Fruit fly (Drosophila melanogaster): ENCODE data around the gene noi.
A peak's percentile ranks its signal among the peaks of the same experiment; 100 is the strongest.

noi gene

DNA sequence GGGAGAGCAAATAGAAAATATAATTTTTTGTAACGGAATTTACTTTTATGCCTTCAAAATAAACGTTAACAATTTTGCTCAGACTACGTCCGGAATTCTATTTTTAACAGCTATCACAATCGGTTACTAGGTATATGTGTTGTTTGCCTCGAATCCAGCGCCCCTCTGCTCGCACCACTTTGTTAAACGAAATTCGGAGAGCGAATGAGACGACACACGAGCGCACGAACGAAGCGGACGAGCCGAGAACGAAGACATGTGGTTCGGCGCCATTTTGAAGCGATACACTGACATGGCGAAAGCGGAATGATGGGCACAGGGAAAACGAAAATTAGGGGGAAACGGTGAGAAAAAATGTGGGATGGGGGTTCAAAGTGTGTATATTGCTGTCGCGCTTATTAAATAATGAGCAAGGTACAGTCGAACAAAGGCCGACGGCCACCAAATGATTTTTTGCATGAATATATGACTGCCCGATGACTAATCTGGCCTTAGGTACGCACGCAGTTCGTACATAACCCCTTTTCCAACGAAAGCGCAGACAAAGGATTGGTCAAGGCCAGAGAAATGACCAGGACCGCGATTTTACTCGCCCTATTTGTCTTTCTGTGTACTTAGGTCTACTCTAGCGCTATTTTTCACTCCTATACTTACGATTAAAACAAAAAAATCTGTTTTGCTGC is 9.2 kb upstream of the noi start (continued):
- TF ChIP-seq gsb-n (tag; optimal IDR thresholded peaks at IDR 0.05) (no peak), CG14965 (GFP tag; optimal IDR thresholded peaks at IDR 0.05; ENCODE audit: borderline replicate concordance) (no peak), Hr39 (optimal IDR thresholded peaks at IDR 0.05) (no peak)

DNA sequence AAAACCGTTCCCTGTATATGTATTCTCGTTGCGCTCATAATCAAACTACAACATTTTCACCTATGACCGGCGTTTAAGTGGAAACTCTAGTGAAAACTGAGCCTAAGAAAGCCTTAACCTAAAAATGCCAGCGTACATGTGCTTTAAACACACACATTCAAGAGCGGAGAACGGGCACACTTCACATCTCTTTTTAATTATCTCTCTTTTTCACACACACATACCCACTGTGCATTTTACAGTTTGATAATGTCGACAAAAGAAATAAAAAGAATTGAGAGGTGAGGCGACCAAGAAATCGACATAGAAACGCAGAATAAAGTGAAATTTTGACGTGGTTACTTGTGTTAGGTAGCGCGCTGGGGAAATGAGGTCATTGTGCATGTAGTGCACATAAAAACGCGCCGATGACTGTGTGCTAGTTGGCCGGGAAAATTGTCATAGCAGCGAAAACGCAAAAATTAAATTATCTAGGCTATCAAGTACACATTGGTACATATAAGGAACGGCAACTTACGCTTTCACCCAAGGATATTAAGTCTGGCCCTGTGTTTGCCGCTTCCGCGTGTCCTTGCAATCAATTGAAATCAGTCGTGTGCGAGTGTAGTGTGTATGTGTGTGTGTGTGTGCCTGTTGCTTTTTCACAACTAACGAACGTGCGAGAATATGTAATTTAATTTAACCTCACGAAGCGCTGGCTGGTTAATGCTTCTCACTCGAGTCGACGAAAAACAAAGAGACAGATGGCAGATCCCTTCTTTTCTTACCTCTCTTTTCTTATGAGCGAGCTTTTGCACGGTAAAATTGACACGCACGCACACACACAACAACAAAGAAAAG is 8.5 kb upstream of the noi start:
- no peak for TF ChIP-seq jumu (GFP tag; optimal IDR thresholded peaks at IDR 0.05)
- TF ChIP-seq D (optimal IDR thresholded peaks at IDR 0.05), result peak; percentile 78
- TF ChIP-seq D (GFP tag; optimal IDR thresholded peaks at IDR 0.05), result no peak
- TF ChIP-seq dm (GFP tag; optimal IDR thresholded peaks at IDR 0.05), result peak; percentile 98
- TF ChIP-seq CG12769 (tag; optimal IDR thresholded peaks at IDR 0.05), result peak; percentile 24
- TF ChIP-seq CG2202 (tag; optimal IDR thresholded peaks at IDR 0.05), result no peak
- TF ChIP-seq HmgZ (tag; optimal IDR thresholded peaks at IDR 0.05), result peak; percentile 13
- TF ChIP-seq CG30020 (tag; optimal IDR thresholded peaks at IDR 0.05), result peak; percentile 13
- no peak for TF ChIP-seq CG10543 (GFP tag; optimal IDR thresholded peaks at IDR 0.05)
- peak; percentile 97 for TF ChIP-seq bigmax (GFP tag; optimal IDR thresholded peaks at IDR 0.05)
- no peak for TF ChIP-seq esg (GFP tag; conservative IDR thresholded peaks at IDR 0.05)
- no peak for TF ChIP-seq Doc2 (GFP tag; IDR thresholded peaks at IDR 0.05)
- TF ChIP-seq cad (GFP tag; optimal IDR thresholded peaks at IDR 0.05), result no peak
- TF ChIP-seq Poxn (GFP tag; IDR thresholded peaks at IDR 0.05), result no peak
- peak; percentile 62 for TF ChIP-seq CG9797 (GFP tag; optimal IDR thresholded peaks at IDR 0.05)
- TF ChIP-seq CG1832 (GFP tag; optimal IDR thresholded peaks at IDR 0.05), result no peak
- no peak for TF ChIP-seq wor (GFP tag; IDR thresholded peaks at IDR 0.05)
- no peak for TF ChIP-seq nmo (GFP tag; optimal IDR thresholded peaks at IDR 0.05)
- TF ChIP-seq CG12104 (GFP tag; optimal IDR thresholded peaks at IDR 0.05), result no peak
- no peak for TF ChIP-seq Atf3 (GFP tag; optimal IDR thresholded peaks at IDR 0.05)
- TF ChIP-seq CG2678 (tag; optimal IDR thresholded peaks at IDR 0.05), result no peak
- TF ChIP-seq otp (GFP tag; IDR thresholded peaks at IDR 0.05), result no peak
- no peak for TF ChIP-seq exex (tag; optimal IDR thresholded peaks at IDR 0.05)
- TF ChIP-seq tgo (GFP tag; IDR thresholded peaks at IDR 0.05), result no peak
- no peak for TF ChIP-seq ATbp (GFP tag; optimal IDR thresholded peaks at IDR 0.05)
- TF ChIP-seq Fer3 (tag; optimal IDR thresholded peaks at IDR 0.05), result no peak
- TF ChIP-seq CG7745 (tag; optimal IDR thresholded peaks at IDR 0.05), result no peak
- TF ChIP-seq CG2712 (tag; optimal IDR thresholded peaks at IDR 0.05), result peak; percentile 27
- TF ChIP-seq tin (GFP tag; optimal IDR thresholded peaks at IDR 0.05), result no peak
- TF ChIP-seq zfh2 (GFP tag; optimal IDR thresholded peaks at IDR 0.05), result peak; percentile 9
- TF ChIP-seq CG8478 (optimal IDR thresholded peaks at IDR 0.05), result no peak
- TF ChIP-seq onecut (GFP tag; IDR thresholded peaks at IDR 0.05), result no peak
- TF ChIP-seq HLH3B (GFP tag; IDR thresholded peaks at IDR 0.05), result no peak
- TF ChIP-seq CG17328 (GFP tag; IDR thresholded peaks at IDR 0.05), result no peak
- peak; percentile 35 for TF ChIP-seq sens (GFP tag)
- peak; percentile 8 for TF ChIP-seq twi (tag; optimal IDR thresholded peaks at IDR 0.05)
- TF ChIP-seq CG17359 (tag; optimal IDR thresholded peaks at IDR 0.05), result peak; percentile 9
- no peak for TF ChIP-seq Fer2 (tag; optimal IDR thresholded peaks at IDR 0.05)
- no peak for TF ChIP-seq Dad (GFP tag; optimal IDR thresholded peaks at IDR 0.05)
- TF ChIP-seq so (GFP tag; IDR thresholded peaks at IDR 0.05), result no peak
- TF ChIP-seq pfk (GFP tag; optimal IDR thresholded peaks at IDR 0.05), result peak; percentile 3
- no peak for TF ChIP-seq wek (GFP tag; optimal IDR thresholded peaks at IDR 0.05)
- no peak for TF ChIP-seq p53 (GFP tag; optimal IDR thresholded peaks at IDR 0.05)
- no peak for TF ChIP-seq CG10979 (tag; optimal IDR thresholded peaks at IDR 0.05)
- no peak for TF ChIP-seq knrl (GFP tag; IDR thresholded peaks at IDR 0.05; ENCODE audit: partially characterized antibody)

Data from whole organism, embryonic.